Fruit fly (Drosophila melanogaster): Measurements from ENCODE around the gene FDY.

The FDY gene

dm6 chrY:3021989-3022388 is at the start of gene FDY:
Gene FDY (plus strand): TSS chrY:3022289.
- no peak for TF ChIP-seq Blimp-1 (GFP tag; optimal IDR thresholded peaks at IDR 0.05)
- no peak for TF ChIP-seq Eip75B (GFP tag; optimal IDR thresholded peaks at IDR 0.05)
- TF ChIP-seq CG6792 (GFP tag; optimal IDR thresholded peaks at IDR 0.05), result no peak
- TF ChIP-seq CG8319 (GFP tag; optimal IDR thresholded peaks at IDR 0.05), result no peak
- no peak for TF ChIP-seq eg (GFP tag; IDR thresholded peaks at IDR 0.05)
- no peak for TF ChIP-seq CG15336 (GFP tag; IDR thresholded peaks at IDR 0.05)
- no peak for TF ChIP-seq CG1621 (tag; optimal IDR thresholded peaks at IDR 0.05)
- TF ChIP-seq CG11762 (GFP tag; optimal IDR thresholded peaks at IDR 0.05; ENCODE audit: insufficient read depth), result no peak

All from whole organism, prepupa.